Fruit fly (Drosophila melanogaster): ENCODE measurements around the gene CG14151.
A peak's percentile ranks its signal among the peaks of the same experiment; 100 is the strongest.

CG14151 gene

DNA sequence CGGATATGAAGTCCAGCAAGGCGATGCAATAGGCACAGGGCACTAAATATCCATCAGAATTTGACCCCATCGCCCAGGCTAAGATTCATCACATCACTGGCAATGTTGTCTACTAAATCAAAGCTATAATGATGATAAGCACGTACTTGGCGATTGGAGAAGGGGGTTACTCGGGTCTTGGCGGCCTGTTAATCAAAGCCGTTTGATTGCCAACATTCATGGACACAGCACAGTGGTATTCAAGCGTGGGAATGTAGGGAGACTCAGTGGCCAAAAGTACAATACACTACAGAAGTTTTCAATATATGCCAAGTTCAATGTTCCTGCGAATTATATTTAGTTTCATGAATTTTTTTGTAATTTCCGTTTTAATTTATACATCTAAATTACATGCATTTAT, at the start of gene CG14151:
CG14151 (minus strand) TSS at position 101 of the 400 bp plus-strand sequence.
- TF ChIP-seq noc (tag; optimal IDR thresholded peaks at IDR 0.05): no peak

DNA sequence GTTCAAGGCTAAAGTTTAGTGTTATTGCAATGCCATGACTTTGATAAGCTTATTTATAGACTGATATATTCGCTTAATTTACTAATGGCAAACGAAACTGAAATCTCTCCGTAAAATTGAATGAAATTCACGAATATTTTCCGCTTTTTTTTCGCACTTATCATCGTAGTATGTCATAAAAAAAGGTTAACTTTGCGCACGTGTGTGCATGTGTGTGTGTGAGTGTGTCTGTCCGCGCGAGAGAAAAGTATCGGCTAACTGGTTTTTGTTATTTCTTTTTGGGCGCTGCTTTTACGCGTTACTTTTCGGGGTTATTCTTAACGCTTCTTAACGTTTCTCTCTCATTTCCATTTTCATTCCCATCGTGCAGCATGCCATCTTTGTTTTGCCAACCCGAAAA, 49.5 kb upstream of the CG14151 start:
- no peak for TF ChIP-seq noc (tag; optimal IDR thresholded peaks at IDR 0.05)

dm6 chr3L:10675635-10676393, 47.5 kb upstream of the CG14151 start:
- TF ChIP-seq noc (tag; optimal IDR thresholded peaks at IDR 0.05): no peak

DNA sequence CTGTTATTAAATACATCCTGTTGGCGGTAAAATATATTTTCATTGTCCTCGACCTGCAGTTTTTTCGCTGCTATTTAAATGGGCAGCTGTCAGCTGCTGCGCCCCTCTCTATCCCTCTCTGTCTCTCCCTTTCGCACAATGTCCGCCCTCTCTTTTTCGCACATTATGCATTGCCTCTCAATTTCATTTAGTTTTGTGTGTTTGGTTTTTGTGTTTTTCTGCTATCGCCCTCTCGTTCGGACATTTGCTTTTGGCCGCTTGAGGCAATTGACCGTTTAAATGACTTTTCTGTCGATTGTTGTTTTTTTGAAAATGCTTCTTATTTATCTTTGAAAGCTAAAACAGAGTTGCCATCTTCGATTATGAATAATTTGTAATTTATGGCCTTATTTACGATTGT, 46.7 kb upstream of the CG14151 start:
- no peak for TF ChIP-seq noc (tag; optimal IDR thresholded peaks at IDR 0.05)

DNA sequence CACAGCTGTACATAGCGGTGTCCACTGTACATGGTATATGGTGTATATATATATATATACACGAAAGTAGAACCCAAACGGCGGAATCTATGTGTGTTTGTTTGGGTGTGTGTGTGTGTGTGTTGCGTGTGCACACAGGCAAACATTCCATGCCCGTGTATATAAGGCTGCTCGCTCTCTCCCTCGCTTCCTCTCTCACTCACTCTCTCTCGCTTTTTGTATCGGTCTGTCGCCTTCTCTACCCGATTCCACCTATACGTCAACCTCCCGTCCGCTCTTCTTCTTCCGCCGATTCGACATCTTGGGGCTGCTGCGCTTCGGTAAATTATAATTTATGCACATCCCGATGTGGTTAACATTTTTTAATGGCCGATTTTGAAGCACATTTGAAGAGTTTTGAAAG, 45.9 kb upstream of the CG14151 start:
- TF ChIP-seq noc (tag; optimal IDR thresholded peaks at IDR 0.05): peak; percentile 24

dm6 chr3L:10672540-10672939, 44.3 kb upstream of the CG14151 start:
- no peak for TF ChIP-seq noc (tag; optimal IDR thresholded peaks at IDR 0.05)

DNA sequence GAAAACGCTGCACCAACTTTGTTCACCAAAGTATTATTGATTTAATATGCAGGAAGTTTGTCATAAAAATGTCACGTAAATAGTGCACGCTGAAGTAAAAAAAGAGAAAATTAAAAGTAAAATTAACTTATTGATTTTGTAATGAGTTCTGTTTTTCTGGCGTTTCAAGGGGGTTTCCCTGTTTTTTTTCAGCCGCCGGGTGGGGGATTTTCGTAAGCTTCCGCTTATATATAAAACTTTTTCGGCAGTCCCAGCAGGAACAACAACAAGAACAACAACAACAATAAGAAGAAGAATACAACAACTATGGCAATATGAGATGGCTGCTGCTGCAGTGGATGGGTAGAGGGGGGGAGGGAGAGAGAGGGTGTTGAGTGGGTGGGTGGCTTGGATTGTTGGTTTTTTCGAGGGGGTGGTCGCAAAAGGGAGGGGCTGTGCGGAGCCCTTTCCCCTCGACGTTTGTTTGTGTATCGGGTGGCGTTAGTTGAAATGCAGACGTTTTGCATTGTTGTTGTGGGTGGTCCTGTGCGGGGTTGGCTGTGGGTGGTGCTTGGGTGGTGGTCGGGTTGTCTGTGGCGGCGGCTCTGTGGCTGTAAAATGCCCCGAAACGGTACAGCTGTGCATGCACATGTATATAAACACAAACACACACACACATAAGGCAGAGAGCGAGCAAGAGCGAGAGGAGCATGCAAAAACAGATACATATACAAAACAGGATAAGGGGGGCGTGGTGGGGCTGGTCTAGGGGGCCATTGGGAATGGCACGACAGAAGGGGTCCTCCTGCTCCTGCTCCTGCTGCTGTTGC, 41.5 kb upstream of the CG14151 start:
- TF ChIP-seq noc (tag; optimal IDR thresholded peaks at IDR 0.05): no peak

DNA sequence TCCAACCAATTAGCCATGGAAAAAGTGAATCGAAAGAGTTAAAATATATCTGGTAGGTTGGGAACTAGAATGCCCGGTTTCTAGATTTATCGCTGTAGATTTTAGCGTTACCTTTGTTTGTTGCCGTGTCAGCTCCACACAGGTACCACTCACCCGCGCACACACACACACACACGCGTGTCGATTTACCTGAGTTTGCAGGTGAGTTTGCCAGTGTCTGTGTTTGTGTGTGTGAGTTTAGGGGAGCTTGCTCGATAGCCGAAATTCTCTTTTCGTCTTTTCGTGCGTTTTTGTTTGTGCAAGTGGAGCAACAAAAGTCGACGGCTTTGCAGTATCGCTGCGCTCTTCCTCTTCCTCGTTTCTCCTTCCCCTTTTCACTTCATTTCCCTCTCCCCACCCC, 39.1 kb upstream of the CG14151 start:
- no peak for TF ChIP-seq noc (tag; optimal IDR thresholded peaks at IDR 0.05)

dm6 chr3L:10666511-10667003, 38.3 kb upstream of the CG14151 start:
- no peak for TF ChIP-seq noc (tag; optimal IDR thresholded peaks at IDR 0.05)

DNA sequence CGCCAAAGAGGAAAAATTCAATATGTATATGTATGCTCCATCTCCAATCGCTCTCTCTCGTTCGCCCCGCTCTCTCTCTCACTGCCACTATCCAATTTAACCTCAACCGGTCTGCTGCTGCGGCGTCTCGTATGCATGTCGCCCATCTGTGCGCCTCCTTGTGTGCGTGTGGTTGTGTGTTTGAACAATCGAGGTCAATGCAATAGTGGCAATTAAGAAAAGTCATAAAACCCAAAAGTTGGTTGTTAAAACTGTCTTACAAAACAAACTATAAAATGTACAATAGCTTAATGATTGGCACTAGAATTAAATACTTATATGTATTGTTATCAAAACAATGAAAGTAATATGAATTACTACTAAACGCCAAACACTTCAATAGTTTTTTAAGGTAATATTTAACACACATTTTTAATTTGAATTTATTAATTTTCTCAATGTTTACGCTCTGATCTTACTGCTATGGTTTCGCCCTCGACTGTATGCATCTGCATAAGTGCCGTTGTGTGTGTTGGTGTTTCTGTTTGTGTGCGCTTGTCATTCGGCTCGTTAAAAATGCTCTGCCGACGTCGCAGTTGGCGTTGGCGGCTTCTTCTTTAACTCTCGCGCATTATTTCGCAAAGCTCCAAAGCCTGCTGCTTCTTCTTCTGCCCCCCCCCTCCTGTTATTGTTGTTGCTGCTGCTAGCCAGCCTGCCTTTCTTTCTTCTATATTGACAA, 37.3 kb upstream of the CG14151 start:
- TF ChIP-seq noc (tag; optimal IDR thresholded peaks at IDR 0.05): peak; percentile 98

DNA sequence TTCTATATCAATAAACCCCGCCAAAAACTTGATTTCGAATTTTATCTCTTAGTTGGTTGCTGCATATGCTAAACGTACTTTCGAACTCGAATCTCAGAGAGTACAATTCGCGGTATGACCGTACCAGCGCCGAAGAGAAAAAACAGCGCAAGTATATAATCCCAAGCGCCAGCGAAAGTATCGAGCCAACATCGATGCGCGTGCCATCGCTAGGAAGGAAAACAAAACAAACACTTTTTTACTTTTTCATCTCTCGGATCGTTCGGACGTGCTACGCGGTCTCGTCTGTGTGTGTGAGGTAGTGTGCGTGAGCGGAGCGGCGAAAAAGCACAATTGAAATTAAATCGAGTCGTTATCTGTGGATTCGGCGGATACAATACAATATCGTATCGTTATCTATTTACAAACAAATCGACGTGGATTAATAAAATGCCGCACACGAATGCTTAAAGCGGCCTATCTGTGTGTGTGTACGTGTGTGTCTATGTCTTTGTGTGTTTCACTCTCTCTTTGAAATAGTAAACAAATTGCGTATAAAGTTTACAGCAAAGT, 36.3 kb upstream of the CG14151 start, which contains the start of gene simj:
simj (plus strand) TSS at position 229 of the 552 bp plus-strand sequence.
- peak; percentile 44 for TF ChIP-seq noc (tag; optimal IDR thresholded peaks at IDR 0.05)

DNA sequence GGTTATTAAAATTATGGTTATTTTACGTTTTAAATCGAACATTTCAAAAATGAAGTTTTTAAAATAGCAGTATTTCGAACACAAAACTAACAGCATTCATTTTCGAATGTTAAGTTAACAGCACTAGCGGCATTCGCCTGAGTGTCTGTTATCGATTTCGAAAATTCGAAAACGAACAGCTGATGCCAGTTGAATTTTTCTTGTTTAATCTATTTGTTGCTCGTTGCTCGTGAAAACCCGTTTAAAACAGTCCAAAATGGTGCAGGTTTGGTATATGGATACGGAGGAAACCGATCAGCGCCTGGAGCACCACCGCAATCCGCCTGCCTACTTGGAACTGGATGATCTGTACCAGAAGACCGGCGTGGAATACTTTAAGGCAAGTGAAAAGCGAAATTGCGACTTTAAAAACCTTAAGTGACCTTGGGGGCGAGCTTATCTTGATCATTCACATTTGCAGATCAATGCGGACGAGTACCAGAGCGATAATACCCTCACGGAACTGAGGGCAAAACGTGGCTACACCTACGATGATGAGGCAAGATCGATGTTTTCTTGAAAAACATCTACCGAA, 35.0 kb upstream of the CG14151 start, which contains the start of gene Adi1:
Adi1 (plus strand) TSS at position 187 of the 574 bp plus-strand sequence.
- no peak for TF ChIP-seq noc (tag; optimal IDR thresholded peaks at IDR 0.05)

DNA sequence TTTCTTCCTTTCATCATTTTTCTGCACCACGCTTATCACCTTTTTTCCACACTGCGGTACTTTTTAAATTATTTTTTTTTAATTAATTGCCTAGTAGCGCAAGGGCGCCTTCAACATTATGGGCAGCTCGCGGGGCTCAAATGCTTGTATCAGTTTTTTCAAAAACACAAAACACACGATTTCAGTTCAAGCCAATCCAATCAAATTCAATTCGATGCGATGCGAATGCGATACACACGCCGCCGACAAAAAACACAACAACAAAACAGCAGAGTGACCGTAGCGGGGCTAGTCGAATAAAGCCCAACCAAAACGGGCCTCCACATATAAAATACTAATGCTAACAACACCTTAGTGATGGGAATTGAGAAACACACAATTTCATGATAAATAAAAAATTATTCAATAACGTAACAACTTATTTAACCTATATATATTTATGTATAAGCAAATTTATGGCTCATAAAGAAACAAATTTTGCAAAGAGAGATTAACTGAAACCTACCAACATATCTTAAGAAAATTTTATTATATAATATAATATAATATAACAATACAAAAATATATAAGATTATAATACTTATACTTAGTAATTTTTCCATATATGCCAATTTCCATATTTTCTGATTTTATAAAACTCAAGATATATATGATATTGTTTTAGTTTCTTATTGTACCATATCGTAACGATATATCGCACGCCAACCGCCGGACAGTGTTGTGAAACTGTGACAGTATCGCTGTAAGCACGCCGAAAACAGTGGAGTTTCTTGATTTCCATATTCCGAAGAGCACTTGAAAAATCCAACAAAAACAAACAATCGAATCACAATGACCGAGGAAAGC, 32.7 kb upstream of the CG14151 start, which contains the start of the genes CG32066 and CG8003:
CG32066 (minus strand) TSS at position 270 of the 846 bp plus-strand sequence.
CG8003 (plus strand) TSS at position 732 of the 846 bp plus-strand sequence.
- no peak for TF ChIP-seq noc (tag; optimal IDR thresholded peaks at IDR 0.05)
